Fruit fly (Drosophila melanogaster) Kc167 (cell line): ENCODE results near the gene CG45545.

Source experiments
- Myc ChIP-seq: fragments of >200 bp; optimal IDR thresholded peaks from 2 replicates; lab custom pipeline; 2017; ENCODE audit warnings: missing external identifiers
- Sin3A ChIP-seq: fragments of >200 bp; optimal IDR thresholded peaks from 2 replicates; lab custom pipeline; 2018; ENCODE audit warnings: missing external identifiers
- h ChIP-seq: fragments of >200 bp; optimal IDR thresholded peaks from 3 replicates; lab custom pipeline; 2018; ENCODE audit warnings: missing external identifiers
- insv ChIP-seq: fragments of >200 bp; optimal IDR thresholded peaks from 3 replicates; lab custom pipeline; 2018; ENCODE audit warnings: missing external identifiers
- psq ChIP-seq: fragments of >200 bp; optimal IDR thresholded peaks from 2 replicates; lab custom pipeline; 2017; ENCODE audit warnings: missing external identifiers
- ttk ChIP-seq: sonication (Bioruptor generic); optimal IDR thresholded peaks from 2 replicates; lab custom pipeline; 2017; ENCODE audit warnings: missing external identifiers

DNA sequence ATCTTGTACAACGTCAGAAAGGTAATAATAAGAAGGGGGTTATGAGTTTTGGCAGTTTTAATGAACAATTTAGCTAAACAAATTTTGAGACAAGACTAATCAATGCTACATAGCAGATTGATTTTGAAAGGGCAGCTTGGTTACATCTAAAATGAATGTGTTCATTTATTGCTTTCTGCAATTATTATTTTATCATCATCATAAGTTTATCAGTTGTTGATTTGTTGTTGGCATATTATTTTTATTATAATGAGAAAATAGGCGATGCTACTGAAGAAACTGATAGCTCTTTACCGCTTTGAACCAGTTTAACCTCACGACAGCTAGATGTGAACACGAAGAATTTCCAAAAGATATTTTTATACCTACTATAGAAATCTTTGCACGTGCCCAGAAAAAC is 49.5 kb upstream of the CG45545 start, which contains the start of gene Mics1:
- no peak for TF ChIP-seq Sin3A (lab: Kevin White, UChicago)
- TF ChIP-seq ttk (lab: Kevin White, UChicago) = no peak
- TF ChIP-seq Myc (lab: Kevin White, UChicago) = no peak
- TF ChIP-seq h (lab: Kevin White, UChicago) = no peak
- no peak for TF ChIP-seq psq (lab: Kevin White, UChicago)
- TF ChIP-seq insv (lab: Kevin White, UChicago) = no peak
